Fruit fly (Drosophila melanogaster) whole organism, adult: ENCODE measurements around the gene CG5078.

Experiments
- CG11617 ChIP-seq: fragments of 200-800 bp; sonication (Bioruptor generic); optimal IDR thresholded peaks from 2 replicates; lab custom pipeline; 2017; ENCODE audit warnings: mild to moderate bottlenecking, missing biosample characterization, missing genetic modification reagents, missing genetic modification characterization
- CG12768 ChIP-seq: fragments of 200-800 bp; sonication (Bioruptor generic); optimal IDR thresholded peaks from 2 replicates; lab custom pipeline; 2017; ENCODE audit warnings: missing biosample characterization, missing genetic modification characterization, mild to moderate bottlenecking, moderate library complexity, missing genetic modification reagents
- CG14711 ChIP-seq: fragments of 200-800 bp; sonication (Bioruptor generic); optimal IDR thresholded peaks from 2 replicates; lab custom pipeline; 2018; ENCODE audit warnings: missing biosample characterization, mild to moderate bottlenecking, missing genetic modification characterization, moderate library complexity
- CG1620 ChIP-seq: fragments of 200-800 bp; sonication (Bioruptor generic); optimal IDR thresholded peaks from 2 replicates; lab custom pipeline; 2016; ENCODE audit warnings: missing biosample characterization, missing genetic modification characterization
- CG33017 ChIP-seq: fragments of 200-800 bp; sonication (Bioruptor generic); optimal IDR thresholded peaks from 2 replicates; lab custom pipeline; 2018; ENCODE audit warnings: missing biosample characterization, mild to moderate bottlenecking, missing genetic modification characterization, moderate library complexity
- CG5204 ChIP-seq: fragments of 200-800 bp; sonication (Bioruptor generic); optimal IDR thresholded peaks from 2 replicates; lab custom pipeline; 2016; ENCODE audit warnings: missing biosample characterization, missing genetic modification characterization
- CG7045 ChIP-seq: fragments of 200-800 bp; sonication (Bioruptor generic); optimal IDR thresholded peaks from 2 replicates; lab custom pipeline; 2017; ENCODE audit warnings: missing biosample characterization, mild to moderate bottlenecking, missing genetic modification characterization
- CG7101 ChIP-seq: fragments of 200-800 bp; sonication (Bioruptor generic); optimal IDR thresholded peaks from 2 replicates; lab custom pipeline; 2018; ENCODE audit warnings: missing biosample characterization, mild to moderate bottlenecking, missing genetic modification characterization, moderate library complexity
- Clk ChIP-seq: fragments of 200-800 bp; sonication (Bioruptor generic); optimal IDR thresholded peaks from 2 replicates; lab custom pipeline; 2017; ENCODE audit warnings: missing biosample characterization, missing genetic modification characterization
- Crg-1 ChIP-seq: fragments of 200-800 bp; sonication (Bioruptor generic); optimal IDR thresholded peaks from 2 replicates; lab custom pipeline; 2016; ENCODE audit warnings: missing biosample characterization, missing genetic modification characterization
- Hr96 ChIP-seq: fragments of 200-800 bp; sonication (Bioruptor generic); optimal IDR thresholded peaks from 2 replicates; lab custom pipeline; 2016; ENCODE audit warnings: missing biosample characterization, missing genetic modification characterization
- Mnt ChIP-seq: fragments of 200-800 bp; sonication (Bioruptor generic); optimal IDR thresholded peaks from 2 replicates; lab custom pipeline; 2016; ENCODE audit warnings: missing biosample characterization, mild to moderate bottlenecking, missing genetic modification characterization
- bab1 ChIP-seq: fragments of 200-800 bp; sonication (Bioruptor generic); optimal IDR thresholded peaks from 3 replicates; lab custom pipeline; 2019; ENCODE audit warnings: missing biosample characterization, mild to moderate bottlenecking, missing genetic modification characterization, moderate library complexity
- cic ChIP-seq: fragments of 200-800 bp; sonication (Bioruptor generic); optimal IDR thresholded peaks from 2 replicates; lab custom pipeline; 2017; ENCODE audit warnings: missing biosample characterization, mild to moderate bottlenecking, missing genetic modification characterization, moderate library complexity
- cnc ChIP-seq, 2 experiments: fragments of >200 bp; optimal IDR thresholded peaks; 2 replicates each; lab custom pipeline; 2017
- kay ChIP-seq: fragments of 200-800 bp; sonication (Bioruptor generic); peaks from one replicate; lab custom pipeline; 2016; ENCODE audit warnings: missing biosample characterization, missing genetic modification characterization, borderline replicate concordance
- ovo ChIP-seq: fragments of 200-800 bp; sonication (Bioruptor generic); optimal IDR thresholded peaks from 2 replicates; lab custom pipeline; 2016; ENCODE audit warnings: missing biosample characterization, missing genetic modification characterization
- pad ChIP-seq: fragments of 200-800 bp; sonication (Bioruptor generic); optimal IDR thresholded peaks from 3 replicates; lab custom pipeline; 2017; ENCODE audit warnings: missing biosample characterization, missing genetic modification characterization, mild to moderate bottlenecking, moderate library complexity, missing genetic modification reagents
- tj ChIP-seq: fragments of 200-800 bp; sonication (Bioruptor generic); optimal IDR thresholded peaks from 3 replicates; lab custom pipeline; 2017; ENCODE audit warnings: missing biosample characterization, mild to moderate bottlenecking, missing genetic modification characterization, moderate library complexity
- toe ChIP-seq: fragments of 200-800 bp; sonication (Bioruptor generic); optimal IDR thresholded peaks from 2 replicates; lab custom pipeline; 2016; ENCODE audit warnings: missing biosample characterization, missing genetic modification characterization

Gene CG5078

DNA sequence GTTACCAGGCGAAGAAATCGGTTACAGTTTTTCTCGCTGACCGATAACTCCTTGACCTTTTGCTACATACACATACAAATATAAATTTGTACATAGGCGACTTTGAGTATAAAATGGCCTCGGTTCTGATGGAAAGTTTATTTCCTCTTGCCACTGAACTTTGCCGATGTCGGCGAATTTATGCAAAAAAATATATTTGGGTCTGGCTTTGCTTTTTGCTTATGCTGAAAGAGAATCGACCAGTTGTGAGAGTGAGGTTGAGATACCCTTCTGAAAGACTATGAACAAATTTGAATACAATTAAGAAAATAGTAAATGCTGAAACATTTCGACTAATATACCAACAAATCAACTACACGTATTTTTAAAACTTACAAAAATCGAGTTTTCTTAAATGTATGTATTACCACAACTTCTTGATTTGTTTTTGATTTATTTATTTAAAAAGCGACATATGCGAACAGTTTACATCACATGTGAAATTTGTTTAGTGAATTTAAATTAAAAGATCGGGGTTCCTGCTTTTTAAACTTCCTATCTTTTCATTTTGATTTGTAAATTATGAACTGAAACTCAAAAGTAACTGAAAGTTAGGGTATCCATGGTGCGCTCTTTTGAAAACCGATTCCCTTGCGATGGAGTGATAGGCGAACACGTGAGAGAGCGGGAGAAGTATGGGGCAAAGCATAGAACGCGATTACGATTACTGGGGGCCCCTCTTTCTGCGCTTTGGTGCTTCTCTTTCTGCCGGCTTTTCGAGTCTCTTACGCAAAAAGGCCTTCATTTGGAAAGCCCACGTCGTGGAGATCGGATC lies 3.5 kb downstream of the CG5078 start:
- peak; percentile 79 for TF ChIP-seq CG5204 (GFP tag; lab: Kevin White, UChicago)
- peak; percentile 70 for TF ChIP-seq CG7101 (tag; lab: Kevin White, UChicago)
- TF ChIP-seq Mnt: peak; percentile 65
- peak; percentile 57 for TF ChIP-seq CG14711 (tag; lab: Kevin White, UChicago)
- TF ChIP-seq ovo (GFP tag; lab: Kevin White, UChicago): no peak
- peak; percentile 69 for TF ChIP-seq CG33017 (tag; lab: Kevin White, UChicago)
- TF ChIP-seq bab1 (GFP tag; lab: Kevin White, UChicago): peak; percentile 84
- TF ChIP-seq pad (GFP tag; lab: Kevin White, UChicago): peak; percentile 75
- peak; percentile 45 for TF ChIP-seq toe (GFP tag; lab: Kevin White, UChicago)
- TF ChIP-seq Hr96 (GFP tag; lab: Kevin White, UChicago): peak; percentile 67
- TF ChIP-seq Crg-1 (GFP tag; lab: Kevin White, UChicago): peak; percentile 32
- TF ChIP-seq cnc (optimal IDR thresholded peaks at IDR 0.05; lab: Kevin White, UChicago): no peak
- peak; percentile 90 for TF ChIP-seq CG11617 (GFP tag; lab: Kevin White, UChicago)
- peak; percentile 38 for TF ChIP-seq CG1620
- TF ChIP-seq kay (GFP tag; lab: Kevin White, UChicago): no peak
- peak; percentile 93 for TF ChIP-seq tj
- TF ChIP-seq Clk (GFP tag; lab: Kevin White, UChicago): peak; percentile 49
- TF ChIP-seq cic (GFP tag; lab: Kevin White, UChicago): peak; percentile 51
- TF ChIP-seq CG7045 (GFP tag; lab: Kevin White, UChicago): peak; percentile 74
- peak; percentile 50 for TF ChIP-seq CG12768

- TF ChIP-seq Mnt (peak; percentile 10), bab1 (GFP tag; lab: Kevin White, UChicago) (no peak), Clk (GFP tag; lab: Kevin White, UChicago) (no peak), kay (GFP tag; lab: Kevin White, UChicago) (peak; percentile 79), CG11617 (GFP tag; lab: Kevin White, UChicago) (no peak)
Observed at dm6 chr3L:20511499-20512108, 5.8 kb downstream of the CG5078 start.

DNA sequence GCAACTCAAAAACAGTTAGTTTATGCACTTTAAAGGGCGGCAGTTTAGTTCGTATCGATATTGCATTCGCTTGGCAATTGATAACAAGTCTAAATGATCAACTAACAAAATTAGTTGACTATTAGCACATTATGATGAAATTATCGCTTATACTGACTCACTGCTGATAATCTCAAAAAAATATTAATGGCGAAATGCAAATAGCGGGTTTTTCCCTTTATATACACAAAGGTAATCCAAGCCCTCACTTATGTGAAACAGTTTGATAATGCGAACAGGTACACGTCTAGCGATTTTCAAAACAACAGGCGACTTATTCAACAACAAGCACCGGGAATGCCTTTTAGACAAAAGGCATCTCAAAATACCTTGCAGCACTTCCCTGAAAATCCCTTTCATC lies 8.3 kb downstream of the CG5078 start:
- TF ChIP-seq kay (GFP tag; lab: Kevin White, UChicago) (peak; percentile 90), bab1 (GFP tag; lab: Kevin White, UChicago) (no peak), cic (GFP tag; lab: Kevin White, UChicago) (peak; percentile 24)

dm6 chr3L:20516519-20517178 lies 10.8 kb downstream of the CG5078 start:
- peak; percentile 70 for TF ChIP-seq Mnt
- TF ChIP-seq CG1620: no peak
- TF ChIP-seq cnc (optimal IDR thresholded peaks at IDR 0.05; lab: Kevin White, UChicago): no peak
- peak; percentile 88 for TF ChIP-seq CG33017 (tag; lab: Kevin White, UChicago)
- TF ChIP-seq Crg-1 (GFP tag; lab: Kevin White, UChicago): no peak
- peak; percentile 46 for TF ChIP-seq pad (GFP tag; lab: Kevin White, UChicago)
- peak; percentile 76 for TF ChIP-seq CG11617 (GFP tag; lab: Kevin White, UChicago)
- peak; percentile 26 for TF ChIP-seq Clk (GFP tag; lab: Kevin White, UChicago)
- TF ChIP-seq CG5204 (GFP tag; lab: Kevin White, UChicago): no peak
- peak; percentile 53 for TF ChIP-seq CG12768
- peak; percentile 82 for TF ChIP-seq cic (GFP tag; lab: Kevin White, UChicago)
- TF ChIP-seq kay (GFP tag; lab: Kevin White, UChicago): peak; percentile 76
- peak; percentile 81 for TF ChIP-seq CG14711 (tag; lab: Kevin White, UChicago)
- peak; percentile 34 for TF ChIP-seq bab1 (GFP tag; lab: Kevin White, UChicago)
- no peak for TF ChIP-seq Hr96 (GFP tag; lab: Kevin White, UChicago)
- TF ChIP-seq ovo (GFP tag; lab: Kevin White, UChicago): peak; percentile 24
- TF ChIP-seq CG7101 (tag; lab: Kevin White, UChicago): peak; percentile 88
- TF ChIP-seq toe (GFP tag; lab: Kevin White, UChicago): no peak
- TF ChIP-seq CG7045 (GFP tag; lab: Kevin White, UChicago): peak; percentile 63
- no peak for TF ChIP-seq tj

DNA sequence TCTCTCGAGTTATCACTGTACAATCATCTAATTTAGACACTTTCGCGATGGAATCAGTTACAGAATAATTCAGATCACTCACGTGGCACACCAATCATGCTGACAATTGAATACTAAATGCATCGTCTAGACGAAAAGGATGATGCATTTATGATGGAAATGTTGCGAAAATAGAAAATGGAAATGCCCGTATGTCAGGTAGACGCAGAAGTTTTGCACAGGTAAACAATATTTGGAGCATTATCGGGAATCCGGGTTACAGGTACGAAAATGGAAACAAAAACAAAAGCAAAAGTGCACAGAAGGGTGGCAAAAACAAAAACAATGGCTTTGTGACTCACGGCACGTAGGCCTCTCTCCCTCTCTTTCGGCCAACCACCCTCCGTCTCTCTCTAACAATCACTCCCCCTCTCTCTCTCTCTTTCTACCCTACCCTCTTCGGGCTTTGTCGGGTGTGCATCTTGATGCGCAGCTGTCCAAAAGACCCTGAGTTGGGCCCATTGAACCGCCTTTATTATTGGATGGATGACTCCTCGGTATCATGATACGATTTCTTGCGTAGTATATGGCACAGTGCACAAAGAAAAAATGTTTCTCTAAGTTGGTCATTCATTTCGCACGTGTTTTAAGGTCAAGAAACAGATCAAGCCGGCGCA lies 11.5 kb downstream of the CG5078 start:
- peak; percentile 67 for TF ChIP-seq tj
- TF ChIP-seq cic (GFP tag; lab: Kevin White, UChicago): peak; percentile 51
- no peak for TF ChIP-seq CG11617 (GFP tag; lab: Kevin White, UChicago)
- TF ChIP-seq CG14711 (tag; lab: Kevin White, UChicago): no peak
- TF ChIP-seq Mnt: peak; percentile 32
- TF ChIP-seq CG12768: no peak
- TF ChIP-seq CG5204 (GFP tag; lab: Kevin White, UChicago): no peak
- peak; percentile 2 for TF ChIP-seq pad (GFP tag; lab: Kevin White, UChicago)
